Fruit fly (Drosophila melanogaster): Measurements from ENCODE around the gene Mnt.

The Mnt gene

dm6 chrX:3688576-3688975, 17.0 kb downstream of the Mnt start:
- TF ChIP-seq sens (GFP tag) (peak; percentile 62), GATAe (GFP tag; conservative IDR thresholded peaks at IDR 0.05) (no peak), eve (GFP tag; optimal IDR thresholded peaks at IDR 0.05) (peak in 1 of 2 experiments; percentile 80)

- TF ChIP-seq ci (GFP tag; IDR thresholded peaks at IDR 0.05) = peak; percentile 47; the same call in 2 of the 3 replicates
- peak; percentile 74; the same call in 1 of the 2 replicates for TF ChIP-seq chm (GFP tag; IDR thresholded peaks at IDR 0.05)
- peak; percentile 42; the same call in 1 of the 3 replicates for TF ChIP-seq CG34224 (GFP tag; IDR thresholded peaks at IDR 0.05; ENCODE audit: partially characterized antibody)
- peak; percentile 16 for TF ChIP-seq ERR (GFP tag; optimal IDR thresholded peaks at IDR 0.05)
- TF ChIP-seq bbx (GFP tag; IDR thresholded peaks at IDR 0.05; ENCODE audit: partially characterized antibody) = peak; percentile 42; the same call in 1 of the 2 replicates
- TF ChIP-seq CG13287 (GFP tag; IDR thresholded peaks at IDR 0.05; ENCODE audit: partially characterized antibody) = peak; percentile 27; the same call in 1 of the 2 replicates
- TF ChIP-seq CG12104 (GFP tag; optimal IDR thresholded peaks at IDR 0.05) = no peak
- peak; percentile 99 for TF ChIP-seq CG3163 (GFP tag; optimal IDR thresholded peaks at IDR 0.05)
- TF ChIP-seq HLHmδ (GFP tag; optimal IDR thresholded peaks at IDR 0.05) = peak; percentile 42
- TF ChIP-seq CG11504 (tag; optimal IDR thresholded peaks at IDR 0.05) = peak; percentile 31
- peak; percentile 45; the same call in 1 of the 2 replicates for TF ChIP-seq CG32532 (GFP tag; IDR thresholded peaks at IDR 0.05)
- no peak for TF ChIP-seq chn (GFP tag; optimal IDR thresholded peaks at IDR 0.05)
- peak; percentile 33 for TF ChIP-seq CG9437 (GFP tag; optimal IDR thresholded peaks at IDR 0.05)
- peak; percentile 60 for TF ChIP-seq onecut (GFP tag; IDR thresholded peaks at IDR 0.05)
- TF ChIP-seq scrt (GFP tag; optimal IDR thresholded peaks at IDR 0.05) = peak; percentile 26
- peak; percentile 61 for TF ChIP-seq pfk (GFP tag; optimal IDR thresholded peaks at IDR 0.05)
- TF ChIP-seq pum (GFP tag; optimal IDR thresholded peaks at IDR 0.05) = no peak
- TF ChIP-seq CG34376 (GFP tag; optimal IDR thresholded peaks at IDR 0.05) = peak; percentile 43
- peak; percentile 94 to 96 for TF ChIP-seq Trl (optimal IDR thresholded peaks at IDR 0.05)
- peak; percentile 12 for TF ChIP-seq Trl (GFP tag; optimal IDR thresholded peaks at IDR 0.05)
- TF ChIP-seq CG4360 (GFP tag; IDR thresholded peaks at IDR 0.05) = peak; percentile 56
- TF ChIP-seq nerfin-1 (tag; optimal IDR thresholded peaks at IDR 0.05) = peak; percentile 41
- no peak for TF ChIP-seq CG1529 (GFP tag; optimal IDR thresholded peaks at IDR 0.05)
- TF ChIP-seq Adf1 (GFP tag; IDR thresholded peaks at IDR 0.05) = peak; percentile 89
- peak; percentile 48 for TF ChIP-seq Jarid2 (GFP tag; optimal IDR thresholded peaks at IDR 0.05)
- peak; percentile 54 for TF ChIP-seq Drgx (GFP tag; IDR thresholded peaks at IDR 0.05)
- peak; percentile 33 for TF ChIP-seq abd-A (tag; optimal IDR thresholded peaks at IDR 0.05)
- TF ChIP-seq sr (GFP tag; IDR thresholded peaks at IDR 0.05) = peak; percentile 79
- TF ChIP-seq otp (GFP tag; IDR thresholded peaks at IDR 0.05) = no peak
- peak; percentile 77 for TF ChIP-seq nom (GFP tag; optimal IDR thresholded peaks at IDR 0.05)
- TF ChIP-seq CG8290 (GFP tag; optimal IDR thresholded peaks at IDR 0.05) = no peak
- TF ChIP-seq CG8290 (tag; optimal IDR thresholded peaks at IDR 0.05) = peak in 1 of 2 experiments; percentile 3
- TF ChIP-seq psq (GFP tag; optimal IDR thresholded peaks at IDR 0.05) = peak; percentile 70
- peak; percentile 55; the same call in 1 of the 2 replicates for TF ChIP-seq vvl (GFP tag; IDR thresholded peaks at IDR 0.05)
- peak; percentile 47 for TF ChIP-seq CG17385 (GFP tag; optimal IDR thresholded peaks at IDR 0.05)
- peak; percentile 31; the same call in 1 of the 4 replicates for TF ChIP-seq Dll (GFP tag; IDR thresholded peaks at IDR 0.05; ENCODE audit: partially characterized antibody)
- peak; percentile 91; the same call in 3 of the 4 replicates for TF ChIP-seq chinmo (GFP tag; IDR thresholded peaks at IDR 0.05; ENCODE audit: partially characterized antibody)
- peak; percentile 64 for TF ChIP-seq sqz (GFP tag; optimal IDR thresholded peaks at IDR 0.05)
- TF ChIP-seq Six4 (GFP tag; optimal IDR thresholded peaks at IDR 0.05) = no peak
- no peak for TF ChIP-seq jing (GFP tag; optimal IDR thresholded peaks at IDR 0.05)
- TF ChIP-seq sd (tag; optimal IDR thresholded peaks at IDR 0.05) = peak; percentile 77
- peak; percentile 77 for TF ChIP-seq cg (GFP tag; optimal IDR thresholded peaks at IDR 0.05)
- peak; percentile 41; the same call in 1 of the 3 replicates for TF ChIP-seq zen2 (GFP tag; IDR thresholded peaks at IDR 0.05; ENCODE audit: partially characterized antibody)
- TF ChIP-seq corto (GFP tag; optimal IDR thresholded peaks at IDR 0.05) = peak; percentile 19
- TF ChIP-seq salm (tag; optimal IDR thresholded peaks at IDR 0.05) = peak; percentile 5
- TF ChIP-seq ftz-f1 (GFP tag; optimal IDR thresholded peaks at IDR 0.05) = peak; percentile 40
Observed at dm6 chrX:3689079-3689478, 17.5 kb downstream of the Mnt start.
